Fruit fly (Drosophila melanogaster): ENCODE measurements around the gene MAGE.

dm6 chr3R:7186242-7187092, 31.5 kb upstream of the MAGE start, which contains the start of the genes CG10055 and lap:
- TF ChIP-seq CG33017 (tag; optimal IDR thresholded peaks at IDR 0.05): no peak
- no peak for TF ChIP-seq CG12768 (GFP tag; optimal IDR thresholded peaks at IDR 0.05)
